Fruit fly (Drosophila melanogaster): ENCODE results near the gene CG34302.
A peak's percentile ranks its signal among the peaks of the same experiment; 100 is the strongest.

Gene CG34302

dm6 chr3R:9777941-9778360 lies 45.7 kb downstream of the CG34302 start, which contains the start of gene RpS29 (continued):
- TF ChIP-seq CG7786 (GFP tag; optimal IDR thresholded peaks at IDR 0.05) (peak; percentile 86), CG42726 (GFP tag; IDR thresholded peaks at IDR 0.05; ENCODE audit: partially characterized antibody) (peak; percentile 98), nerfin-1 (tag; optimal IDR thresholded peaks at IDR 0.05) (peak; percentile 75), Rx (GFP tag; IDR thresholded peaks at IDR 0.05) (peak; percentile 73), esg (GFP tag; conservative IDR thresholded peaks at IDR 0.05) (peak; percentile 31; the same call in 1 of the 2 replicates), Lpt (GFP tag; optimal IDR thresholded peaks at IDR 0.05) (no peak), CG8281 (tag; optimal IDR thresholded peaks at IDR 0.05) (peak; percentile 8), rib (GFP tag; IDR thresholded peaks at IDR 0.05) (peak; percentile 52; the same call in 1 of the 2 replicates), Poxn (GFP tag; IDR thresholded peaks at IDR 0.05) (peak; percentile 60; the same call in 1 of the 2 replicates), Gsc (GFP tag; IDR thresholded peaks at IDR 0.05) (no peak), unc-4 (GFP tag; IDR thresholded peaks at IDR 0.05; ENCODE audit: partially characterized antibody) (peak; percentile 97), CG13296 (GFP tag; optimal IDR thresholded peaks at IDR 0.05) (peak; percentile 90), CG11696 (GFP tag; IDR thresholded peaks at IDR 0.05) (no peak), CG2712 (tag; optimal IDR thresholded peaks at IDR 0.05) (peak; percentile 73), lola (GFP tag; optimal IDR thresholded peaks at IDR 0.05) (peak in 1 of 3 experiments; percentile 39), Chrac-16 (GFP tag; optimal IDR thresholded peaks at IDR 0.05) (peak; percentile 83), fd64A (GFP tag; optimal IDR thresholded peaks at IDR 0.05) (peak; percentile 59), Eip74EF (GFP tag; optimal IDR thresholded peaks at IDR 0.05) (peak in 1 of 2 experiments; percentile 69), cad (GFP tag; optimal IDR thresholded peaks at IDR 0.05) (no peak), Six4 (GFP tag; optimal IDR thresholded peaks at IDR 0.05) (peak; percentile 61), CG12236 (GFP tag; optimal IDR thresholded peaks at IDR 0.05) (peak; percentile 42), fd96Cb (tag; optimal IDR thresholded peaks at IDR 0.05) (peak; percentile 8), Ravus (GFP tag; IDR thresholded peaks at IDR 0.05) (no peak), zen (tag; optimal IDR thresholded peaks at IDR 0.05) (peak; percentile 39), CG2129 (GFP tag; IDR thresholded peaks at IDR 0.05; ENCODE audit: partially characterized antibody) (peak; percentile 84), CG5953 (GFP tag; IDR thresholded peaks at IDR 0.05) (peak; percentile 60), CG7928 (GFP tag; optimal IDR thresholded peaks at IDR 0.05) (peak; percentile 74), Oli (tag; optimal IDR thresholded peaks at IDR 0.05) (peak; percentile 12), CG4424 (GFP tag; optimal IDR thresholded peaks at IDR 0.05) (peak; percentile 70), sim (GFP tag; IDR thresholded peaks at IDR 0.05) (no peak), Atf-2 (GFP tag; optimal IDR thresholded peaks at IDR 0.05) (peak; percentile 30), stc (GFP tag; IDR thresholded peaks at IDR 0.05) (peak; percentile 71), CG34224 (GFP tag; IDR thresholded peaks at IDR 0.05; ENCODE audit: partially characterized antibody) (peak; percentile 93), CG13775 (GFP tag; optimal IDR thresholded peaks at IDR 0.05) (peak; percentile 77), CG10274 (GFP tag; optimal IDR thresholded peaks at IDR 0.05) (peak; percentile 47), Hand (GFP tag; optimal IDR thresholded peaks at IDR 0.05) (peak; percentile 62), CG4328 (GFP tag; optimal IDR thresholded peaks at IDR 0.05) (peak; percentile 87), sob (GFP tag; IDR thresholded peaks at IDR 0.05) (peak; percentile 93), row (GFP tag; IDR thresholded peaks at IDR 0.05) (peak; percentile 75), CG14710 (tag; optimal IDR thresholded peaks at IDR 0.05) (peak; percentile 87), CG6254 (GFP tag; optimal IDR thresholded peaks at IDR 0.05) (no peak), Opbp (GFP tag; IDR thresholded peaks at IDR 0.05; ENCODE audit: partially characterized antibody) (peak; percentile 97), NFAT (GFP tag; IDR thresholded peaks at IDR 0.05) (peak; percentile 94), tup (GFP tag; optimal IDR thresholded peaks at IDR 0.05) (peak; percentile 45), scrt (GFP tag; optimal IDR thresholded peaks at IDR 0.05) (peak; percentile 73), CG1603 (tag; optimal IDR thresholded peaks at IDR 0.05) (peak; percentile 97), CG9437 (GFP tag; optimal IDR thresholded peaks at IDR 0.05) (no peak), Usf (GFP tag; optimal IDR thresholded peaks at IDR 0.05) (peak; percentile 58), Aef1 (GFP tag; IDR thresholded peaks at IDR 0.05) (peak; percentile 77), CG3726 (GFP tag; IDR thresholded peaks at IDR 0.05) (peak; percentile 69; the same call in 2 of the 3 replicates)

Measured in whole organism, embryonic.